Worm (Caenorhabditis elegans) whole organism, young adult: ENCODE measurements around the gene nhr-154.

Experiments used
- ama-1 ChIP-seq, 3 experiments: fragments of 150-350 bp in 1 of 3; sonication (generic microtip) in 2 of 3; optimal IDR thresholded peaks; 2 replicates each; lab custom pipeline; 2014 to 2018; ENCODE audit warnings: missing biosample characterization in 2 of 3, missing genetic modification characterization in 2 of 3, missing genetic modification reagents in 2 of 3
- ceh-40 ChIP-seq: fragments of 200-800 bp; sonication (Bioruptor generic); IDR thresholded peaks from 2 replicates; pipeline ENCODE4 v1.3.6; 2022; ENCODE audit warnings: missing genetic modification characterization, missing compliant biosample characterization
- die-1 ChIP-seq: sonication (generic microtip); optimal IDR thresholded peaks from 2 replicates; lab custom pipeline; 2016; ENCODE audit warnings: missing genotype, mild to moderate bottlenecking, missing genetic modification characterization, missing compliant biosample characterization
- hsf-1 ChIP-seq: fragments of 200-800 bp; sonication (Bioruptor generic); IDR thresholded peaks from 2 replicates; pipeline ENCODE4 v1.3.6; 2022; ENCODE audit warnings: missing genetic modification reagents, missing genetic modification characterization, missing compliant biosample characterization

ce11 chrV:12120381-12120780 lies 19.3 kb downstream of the nhr-154 start, which contains the start of gene C13C4.7:
- no peak for TF ChIP-seq hsf-1 (GFP tag; lab: Robert Waterston, UW)
- no peak for TF ChIP-seq ama-1 (optimal IDR thresholded peaks at IDR 0.05; lab: Kevin White, UChicago)
- no peak for TF ChIP-seq ama-1 (GFP tag; optimal IDR thresholded peaks at IDR 0.05; lab: Kevin White, UChicago)
- no peak for TF ChIP-seq die-1 (tag; lab: Kevin White, UChicago)
- TF ChIP-seq ceh-40 (GFP tag; lab: Robert Waterston, UW) = no peak
